Worm (Caenorhabditis elegans) whole organism, early embryonic: ENCODE measurements around the gene egl-4.

Experiments
- ama-1 ChIP-seq: fragments of 150-350 bp; optimal IDR thresholded peaks from 2 replicates; lab custom pipeline; 2014
- flt-1 ChIP-seq: fragments of 200-800 bp; sonication (Bioruptor generic); IDR thresholded peaks from 2 replicates; pipeline ENCODE4 v1.3.6; 2022; ENCODE audit warnings: missing genetic modification characterization, missing compliant biosample characterization
- hmg-4 ChIP-seq: fragments of 200-800 bp; sonication (Bioruptor generic); optimal IDR thresholded peaks from 2 replicates; lab custom pipeline; 2018; ENCODE audit warnings: mild to moderate bottlenecking, missing genetic modification characterization, missing compliant biosample characterization
- hnd-1 ChIP-seq: sonication (generic microtip); optimal IDR thresholded peaks from 2 replicates; lab custom pipeline; 2016; ENCODE audit warnings: missing genetic modification characterization, missing compliant biosample characterization

- TF ChIP-seq hmg-4 (GFP tag; lab: Kevin White, UChicago) = no peak
- TF ChIP-seq ama-1 (lab: Kevin White, UChicago) = no peak
- no peak for TF ChIP-seq hnd-1 (tag; lab: Kevin White, UChicago)
- no peak for TF ChIP-seq flt-1 (GFP tag; lab: Robert Waterston, UW)
Observed at ce11 chrIV:1867915-1868619, 20.2 kb downstream of the egl-4 start.
